Worm (Caenorhabditis elegans) whole organism, L2 larva: Measurements from ENCODE around the gene col-94.

Source experiments
- F13H6.1 ChIP-seq: sonication (generic microtip); optimal IDR thresholded peaks from 2 replicates; lab custom pipeline; 2016; ENCODE audit warnings: missing genetic modification characterization, missing compliant biosample characterization
- R02D3.7 ChIP-seq: fragments of 150-350 bp; optimal IDR thresholded peaks from 2 replicates; lab custom pipeline; 2014; ENCODE audit warnings: missing biosample characterization, missing genetic modification characterization
- Y55F3AM.14 ChIP-seq: fragments of 200-800 bp; sonication (Bioruptor generic); optimal IDR thresholded peaks from 2 replicates; lab custom pipeline; 2018; ENCODE audit warnings: mild to moderate bottlenecking, missing genetic modification characterization, missing compliant biosample characterization
- ZK546.5 ChIP-seq: sonication (generic microtip); optimal IDR thresholded peaks from 2 replicates; lab custom pipeline; 2017; ENCODE audit warnings: missing biosample characterization, missing genetic modification characterization
- alr-1 ChIP-seq: fragments of 150-350 bp; optimal IDR thresholded peaks from 2 replicates; lab custom pipeline; 2014; ENCODE audit warnings: missing biosample characterization, missing genetic modification characterization
- aly-2 ChIP-seq: fragments of 150-350 bp; optimal IDR thresholded peaks from 2 replicates; lab custom pipeline; 2014; ENCODE audit warnings: missing biosample characterization, missing genetic modification characterization
- ama-1 ChIP-seq: fragments of 150-350 bp; optimal IDR thresholded peaks from 2 replicates; lab custom pipeline; 2018; ENCODE audit warnings: inconsistent platforms
- ceh-16 ChIP-seq: fragments of 150-350 bp; optimal IDR thresholded peaks from 2 replicates; lab custom pipeline; 2014; ENCODE audit warnings: missing biosample characterization, missing genetic modification characterization
- ceh-82 ChIP-seq: fragments of 150-350 bp; optimal IDR thresholded peaks from 2 replicates; lab custom pipeline; 2014; ENCODE audit warnings: missing biosample characterization, missing genetic modification characterization
- egl-27 ChIP-seq: sonication (generic microtip); optimal IDR thresholded peaks from 3 replicates; lab custom pipeline; 2017; ENCODE audit warnings: missing biosample characterization, missing genetic modification reagents, missing genetic modification characterization
- elt-1 ChIP-seq: fragments of 150-350 bp; optimal IDR thresholded peaks from 2 replicates; lab custom pipeline; 2014; ENCODE audit warnings: missing biosample characterization, missing genetic modification characterization
- elt-3 ChIP-seq: sonication (generic microtip); optimal IDR thresholded peaks from 2 replicates; lab custom pipeline; 2017; ENCODE audit warnings: missing biosample characterization, missing genetic modification characterization
- gmeb-1 ChIP-seq: fragments of 150-350 bp; optimal IDR thresholded peaks from 2 replicates; lab custom pipeline; 2014; ENCODE audit warnings: missing biosample characterization, missing genetic modification characterization
- lin-11 ChIP-seq: fragments of 150-350 bp; sonication (generic microtip); optimal IDR thresholded peaks from 2 replicates; lab custom pipeline; 2014; ENCODE audit warnings: missing biosample characterization, missing genetic modification characterization, inconsistent platforms, mixed read lengths
- lin-13 ChIP-seq: fragments of 150-350 bp; optimal IDR thresholded peaks from 2 replicates; lab custom pipeline; 2014; ENCODE audit warnings: missing biosample characterization, missing genetic modification reagents, missing genetic modification characterization
- lsy-2 ChIP-seq, 2 experiments: fragments of 150-350 bp in 1 of 2; sonication (generic microtip) in 1 of 2; optimal IDR thresholded peaks; 2 replicates each; lab custom pipeline; 2014 to 2017; ENCODE audit warnings: missing biosample characterization in 2 of 2, missing genetic modification characterization in 2 of 2
- mbf-1 ChIP-seq: sonication (generic microtip); optimal IDR thresholded peaks from 2 replicates; lab custom pipeline; 2017; ENCODE audit warnings: missing biosample characterization, missing genetic modification characterization
- nhr-10 ChIP-seq: sonication (generic microtip); optimal IDR thresholded peaks from 2 replicates; lab custom pipeline; 2017; ENCODE audit warnings: missing biosample characterization, missing genetic modification characterization
- nhr-11 ChIP-seq: fragments of 150-350 bp; optimal IDR thresholded peaks from 2 replicates; lab custom pipeline; 2014; ENCODE audit warnings: missing biosample characterization, missing genetic modification characterization
- nhr-12 ChIP-seq: fragments of 150-350 bp; optimal IDR thresholded peaks from 2 replicates; lab custom pipeline; 2014; ENCODE audit warnings: missing biosample characterization, missing genetic modification characterization
- nhr-129 ChIP-seq: fragments of 150-350 bp; optimal IDR thresholded peaks from 2 replicates; lab custom pipeline; 2014; ENCODE audit warnings: missing biosample characterization, missing genetic modification characterization
- nhr-21 ChIP-seq: fragments of 150-350 bp; optimal IDR thresholded peaks from 2 replicates; lab custom pipeline; 2014; ENCODE audit warnings: missing biosample characterization, missing genetic modification characterization
- nhr-23 ChIP-seq: fragments of 150-350 bp; optimal IDR thresholded peaks from 2 replicates; lab custom pipeline; 2014; ENCODE audit warnings: missing biosample characterization, missing genetic modification reagents, missing genetic modification characterization
- nhr-237 ChIP-seq: fragments of 150-350 bp; optimal IDR thresholded peaks from 2 replicates; lab custom pipeline; 2014; ENCODE audit warnings: missing biosample characterization, missing genetic modification characterization
- nhr-25 ChIP-seq: fragments of 150-350 bp; sonication (generic microtip); optimal IDR thresholded peaks from 3 replicates; lab custom pipeline; 2014; ENCODE audit warnings: missing biosample characterization, missing genetic modification characterization
- nhr-77 ChIP-seq: fragments of 150-350 bp; optimal IDR thresholded peaks from 2 replicates; lab custom pipeline; 2014; ENCODE audit warnings: missing biosample characterization, missing genetic modification characterization
- peb-1 ChIP-seq: fragments of 150-350 bp; optimal IDR thresholded peaks from 2 replicates; lab custom pipeline; 2014; ENCODE audit warnings: missing biosample characterization, missing genetic modification characterization
- skn-1 ChIP-seq: sonication (generic microtip); optimal IDR thresholded peaks from 2 replicates; lab custom pipeline; 2017; ENCODE audit warnings: missing biosample characterization, missing genetic modification characterization
- sma-3 ChIP-seq: sonication (generic microtip); optimal IDR thresholded peaks from 2 replicates; lab custom pipeline; 2016; ENCODE audit warnings: missing genetic modification reagents, missing genetic modification characterization, missing compliant biosample characterization
- sma-9 ChIP-seq, 2 experiments: fragments of 150-350 bp in 1 of 2; sonication (generic microtip) in 1 of 2; optimal IDR thresholded peaks; 2 replicates each; lab custom pipeline; 2014 to 2016; ENCODE audit warnings: missing genetic modification characterization in 2 of 2, mild to moderate bottlenecking in 1 of 2, missing biosample characterization in 1 of 2, missing compliant biosample characterization in 1 of 2, missing genetic modification reagents in 1 of 2, moderate library complexity in 1 of 2
- snpc-4 ChIP-seq: fragments of 150-350 bp; optimal IDR thresholded peaks from 2 replicates; lab custom pipeline; 2014; ENCODE audit warnings: missing biosample characterization, missing genetic modification characterization
- zag-1 ChIP-seq: fragments of 150-350 bp; optimal IDR thresholded peaks from 2 replicates; lab custom pipeline; 2014; ENCODE audit warnings: missing biosample characterization, missing genetic modification characterization
- ztf-1 ChIP-seq: fragments of 200-800 bp; sonication (Bioruptor generic); conservative IDR thresholded peaks from 2 replicates; pipeline ENCODE4 v1.3.6; 2022; ENCODE audit warnings: missing genetic modification characterization, missing compliant biosample characterization
- ztf-11 ChIP-seq: sonication (generic microtip); optimal IDR thresholded peaks from 2 replicates; lab custom pipeline; 2017; ENCODE audit warnings: missing biosample characterization, missing genetic modification characterization
- ztf-4 ChIP-seq: fragments of 150-350 bp; optimal IDR thresholded peaks from 2 replicates; lab custom pipeline; 2014; ENCODE audit warnings: missing biosample characterization, missing genetic modification characterization

Gene col-94

DNA sequence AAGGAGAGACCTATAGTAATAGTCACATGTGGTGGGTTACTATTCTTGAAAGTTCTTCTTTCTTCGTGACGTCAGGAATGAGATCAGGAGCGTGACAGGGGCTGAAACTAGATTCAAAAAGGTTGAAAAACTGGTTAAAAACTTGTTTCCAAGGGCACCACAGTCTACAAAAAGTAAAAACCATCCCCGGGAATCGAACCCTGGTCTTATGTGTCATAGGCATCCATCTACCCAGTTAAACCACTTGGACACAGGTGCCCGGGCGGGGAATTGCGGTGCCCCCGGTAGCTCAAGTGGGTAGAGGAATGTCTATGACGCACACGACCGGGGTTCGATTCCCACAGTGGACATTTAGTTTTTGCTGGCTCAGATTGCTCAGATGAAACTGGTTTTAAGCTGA, 30.4 kb downstream of the col-94 start:
- no peak for TF ChIP-seq F13H6.1 (tag; lab: Kevin White, UChicago)
- no peak for TF ChIP-seq aly-2 (tag; lab: Kevin White, UChicago)
- TF ChIP-seq alr-1 (tag; lab: Kevin White, UChicago): no peak
- no peak for TF ChIP-seq nhr-11 (tag; lab: Kevin White, UChicago)
- no peak for TF ChIP-seq ceh-16 (tag; lab: Kevin White, UChicago)
- no peak for TF ChIP-seq mbf-1
- no peak for TF ChIP-seq sma-3 (GFP tag; lab: Kevin White, UChicago)
- TF ChIP-seq R02D3.7 (tag; lab: Kevin White, UChicago): no peak
- no peak for TF ChIP-seq nhr-237 (tag; lab: Kevin White, UChicago)
- no peak for TF ChIP-seq nhr-25 (tag; lab: Kevin White, UChicago)
- TF ChIP-seq nhr-77 (tag; lab: Kevin White, UChicago): no peak
- TF ChIP-seq gmeb-1 (tag; lab: Kevin White, UChicago): no peak
- TF ChIP-seq nhr-12 (tag; lab: Kevin White, UChicago): no peak
- TF ChIP-seq elt-1 (tag; lab: Kevin White, UChicago): no peak
- TF ChIP-seq snpc-4 (tag; lab: Kevin White, UChicago): no peak
- no peak for TF ChIP-seq nhr-129 (tag; lab: Kevin White, UChicago)
- TF ChIP-seq zag-1 (tag; lab: Kevin White, UChicago): no peak
- TF ChIP-seq ztf-4 (tag; lab: Kevin White, UChicago): no peak
- no peak for TF ChIP-seq lin-11 (tag; lab: Kevin White, UChicago)
- no peak for TF ChIP-seq sma-9 (GFP tag; optimal IDR thresholded peaks at IDR 0.05; lab: Kevin White, UChicago)
- no peak for TF ChIP-seq sma-9 (tag; optimal IDR thresholded peaks at IDR 0.05; lab: Kevin White, UChicago)
- TF ChIP-seq, all 48 proteins: peak for 0

DNA sequence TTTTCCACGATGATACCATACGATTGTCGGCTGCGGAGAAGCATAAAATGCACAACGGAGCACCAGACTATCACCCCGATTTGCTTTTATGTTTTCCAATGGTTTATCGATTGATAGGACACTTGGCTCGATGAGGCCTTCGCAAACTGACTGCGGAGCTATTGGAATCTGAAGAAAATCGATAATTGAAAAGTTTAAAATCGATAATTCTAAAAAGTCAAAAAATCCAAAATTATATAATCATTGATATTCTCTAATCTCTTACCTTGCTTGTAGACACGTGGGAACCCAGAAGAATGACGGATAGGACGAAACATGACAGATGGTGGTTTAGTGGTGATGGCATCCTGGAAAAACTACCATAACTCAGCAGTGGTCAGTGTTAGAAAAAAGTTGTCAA, 34.5 kb downstream of the col-94 start, which contains the start of gene zig-5:
zig-5 (minus strand) TSS at position 349 of the 400 bp plus-strand sequence.
- TF ChIP-seq peb-1 (tag; lab: Kevin White, UChicago) (no peak), skn-1 (tag; lab: Kevin White, UChicago) (no peak), ztf-11 (no peak), aly-2 (tag; lab: Kevin White, UChicago) (no peak), ztf-4 (tag; lab: Kevin White, UChicago) (no peak)

- TF ChIP-seq nhr-21 (tag; lab: Kevin White, UChicago) (no peak), nhr-11 (tag; lab: Kevin White, UChicago) (no peak), peb-1 (tag; lab: Kevin White, UChicago) (no peak), ceh-82 (tag; lab: Kevin White, UChicago) (no peak), snpc-4 (tag; lab: Kevin White, UChicago) (no peak), egl-27 (tag; lab: Kevin White, UChicago) (no peak)
Observed at ce11 chrIII:10951713-10952112, 36.0 kb downstream of the col-94 start.

- no peak for TF ChIP-seq ceh-16 (tag; lab: Kevin White, UChicago)
- no peak for TF ChIP-seq skn-1 (tag; lab: Kevin White, UChicago)
- no peak for TF ChIP-seq Y55F3AM.14 (GFP tag; lab: Kevin White, UChicago)
- TF ChIP-seq sma-3 (GFP tag; lab: Kevin White, UChicago): no peak
- no peak for TF ChIP-seq mbf-1
- TF ChIP-seq lin-13 (GFP tag; lab: Kevin White, UChicago): no peak
- no peak for TF ChIP-seq nhr-10 (tag; lab: Kevin White, UChicago)
- no peak for TF ChIP-seq elt-3
- TF ChIP-seq ztf-4 (tag; lab: Kevin White, UChicago): no peak
- no peak for TF ChIP-seq alr-1 (tag; lab: Kevin White, UChicago)
- TF ChIP-seq lin-11 (tag; lab: Kevin White, UChicago): no peak
- TF ChIP-seq ceh-82 (tag; lab: Kevin White, UChicago): no peak
- TF ChIP-seq ztf-11: no peak
- TF ChIP-seq ZK546.5 (tag; lab: Kevin White, UChicago): no peak
- no peak for TF ChIP-seq nhr-129 (tag; lab: Kevin White, UChicago)
- no peak for TF ChIP-seq nhr-23
- TF ChIP-seq ztf-1 (GFP tag; lab: Robert Waterston, UW): no peak
- no peak for TF ChIP-seq ama-1 (lab: Kevin White, UChicago)
- no peak for TF ChIP-seq lsy-2 (tag; optimal IDR thresholded peaks at IDR 0.05; lab: Kevin White, UChicago)
- no peak for TF ChIP-seq nhr-237 (tag; lab: Kevin White, UChicago)
Observed at ce11 chrIII:10947155-10947554, 40.5 kb downstream of the col-94 start, which contains the start of gene strd-1. Gene strd-1, plus strand, starts transcription at chrIII:10947455.
